Worm (Caenorhabditis elegans): Measurements from ENCODE around the gene ant-1.3.

ant-1.3 gene

ce11 chrIV:9716490-9716889 is 7.4 kb upstream of the ant-1.3 start (continued):
- TF ChIP-seq T20F7.1 (GFP tag; optimal IDR thresholded peaks at IDR 0.05): peak; percentile 37
- TF ChIP-seq hmg-1.1 (GFP tag; IDR thresholded peaks at IDR 0.05): no peak
- no peak for TF ChIP-seq dmd-8 (GFP tag; IDR thresholded peaks at IDR 0.05)
- no peak for TF ChIP-seq ceh-32 (tag; optimal IDR thresholded peaks at IDR 0.05; ENCODE audit: poor library complexity)
- no peak for TF ChIP-seq mes-2 (tag; optimal IDR thresholded peaks at IDR 0.05; ENCODE audit: poor library complexity, severe bottlenecking)
- no peak for TF ChIP-seq aha-1 (tag)
- no peak for TF ChIP-seq lim-7 (GFP tag; IDR thresholded peaks at IDR 0.05)
- no peak for TF ChIP-seq hlh-11 (tag; optimal IDR thresholded peaks at IDR 0.05)
- TF ChIP-seq ctbp-1 (GFP tag; IDR thresholded peaks at IDR 0.05): no peak
- no peak for TF ChIP-seq attf-4 (tag; optimal IDR thresholded peaks at IDR 0.05)

ce11 chrIV:9714264-9714663 is 5.2 kb upstream of the ant-1.3 start:
- TF ChIP-seq unc-62 (GFP tag; optimal IDR thresholded peaks at IDR 0.05 in 1 of 2) (peak in 1 of 2 experiments; percentile 94), unc-62 (tag; optimal IDR thresholded peaks at IDR 0.05) (no peak), sdz-12 (GFP tag; optimal IDR thresholded peaks at IDR 0.05) (no peak), lin-1 (GFP tag; IDR thresholded peaks at IDR 0.05) (no peak), daf-16 (GFP tag; optimal IDR thresholded peaks at IDR 0.05) (no peak), daf-16 (tag; optimal IDR thresholded peaks at IDR 0.05) (no peak), cey-2 (tag; optimal IDR thresholded peaks at IDR 0.05; ENCODE audit: borderline replicate concordance, insufficient read depth) (no peak)

- TF ChIP-seq cey-2 (tag; optimal IDR thresholded peaks at IDR 0.05; ENCODE audit: borderline replicate concordance, insufficient read depth) (no peak), vab-7 (GFP tag; IDR thresholded peaks at IDR 0.05) (no peak), aha-1 (tag) (peak; percentile 28)
Measured at ce11 chrIV:9712782-9713181, 3.7 kb upstream of the ant-1.3 start, which contains the start of gene K01H12.4. Gene K01H12.4, plus strand, starts transcription at chrIV:9713082.

DNA sequence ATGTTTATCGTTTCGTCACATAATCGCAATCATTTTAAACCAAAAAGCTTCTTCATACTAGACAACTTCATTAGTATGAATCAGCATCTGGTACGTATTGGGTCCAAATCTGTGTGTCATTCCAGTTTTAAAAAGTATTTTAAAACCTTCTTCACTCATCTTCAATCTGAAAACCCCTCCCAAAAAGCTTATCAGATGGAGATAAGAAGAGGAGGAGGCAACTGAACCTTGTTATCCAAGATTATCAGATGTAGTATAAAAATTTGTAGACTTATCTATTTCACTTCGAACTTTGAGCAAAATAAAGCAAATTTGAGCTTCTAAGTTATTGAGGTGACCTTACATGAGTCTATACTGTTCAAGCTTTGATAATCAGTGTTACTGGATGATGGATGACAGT is 782 bp upstream of the ant-1.3 start, which contains the start of gene nhr-38:
Gene nhr-38 (plus strand): TSS at position 301 of the 400 bp plus-strand sequence.
- peak in 1 of 2 experiments; percentile 41 for TF ChIP-seq unc-62 (GFP tag; optimal IDR thresholded peaks at IDR 0.05 in 1 of 2)
- TF ChIP-seq unc-62 (tag; optimal IDR thresholded peaks at IDR 0.05): no peak
- no peak for TF ChIP-seq zip-11 (GFP tag; IDR thresholded peaks at IDR 0.05)

DNA sequence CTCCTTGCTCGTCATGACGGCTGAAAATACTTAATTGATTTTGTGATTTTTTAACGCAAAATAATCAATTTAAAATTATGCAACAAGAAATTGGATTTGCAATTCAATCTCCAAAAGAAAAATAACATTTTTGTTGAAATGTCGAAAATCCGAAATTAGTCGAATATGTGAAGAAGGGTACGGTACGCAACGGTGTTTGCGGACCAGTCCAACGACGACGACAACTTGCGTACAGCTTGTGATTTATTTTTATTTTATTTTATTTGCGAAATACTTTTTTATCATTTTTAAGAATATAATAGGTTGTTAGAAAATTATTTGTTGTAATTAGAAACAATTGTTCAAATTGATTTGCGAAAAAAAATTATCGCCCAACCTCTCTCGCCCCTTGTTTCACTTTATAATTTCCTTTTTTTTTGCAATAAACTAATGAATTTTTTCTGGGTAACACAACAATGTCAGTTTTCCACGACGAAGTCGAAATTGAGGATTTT is 2.4 kb downstream of the ant-1.3 start, which contains the start of the genes dcaf-1 and dph-3:
Gene dcaf-1 (minus strand): TSS at position 20 of the 494 bp plus-strand sequence.
Gene dph-3 (plus strand): TSS at position 444 of the 494 bp plus-strand sequence.
- TF ChIP-seq madf-5 (GFP tag; IDR thresholded peaks at IDR 0.05): no peak
- TF ChIP-seq lin-38 (GFP tag; IDR thresholded peaks at IDR 0.05): peak; percentile 23; the same call in 1 of the 2 replicates
- TF ChIP-seq pha-4 (GFP tag; IDR thresholded peaks at IDR 0.05): no peak
- TF ChIP-seq pha-4 (tag; optimal IDR thresholded peaks at IDR 0.05): no peak
- TF ChIP-seq pqm-1 (tag; optimal IDR thresholded peaks at IDR 0.05): no peak
- no peak for TF ChIP-seq Y75B8A.6 (GFP tag; IDR thresholded peaks at IDR 0.05)
- TF ChIP-seq hlh-30 (tag; optimal IDR thresholded peaks at IDR 0.05; ENCODE audit: insufficient read depth): peak; percentile 82
- peak; percentile 35 for TF ChIP-seq dpl-1 (GFP tag; optimal IDR thresholded peaks at IDR 0.05)
- TF ChIP-seq nhr-28 (tag; optimal IDR thresholded peaks at IDR 0.05): peak; percentile 1
- TF ChIP-seq nhr-42 (GFP tag; IDR thresholded peaks at IDR 0.05): no peak
- no peak for TF ChIP-seq lin-39 (tag; optimal IDR thresholded peaks at IDR 0.05)
- TF ChIP-seq ztf-11 (tag; optimal IDR thresholded peaks at IDR 0.05): no peak
- peak; percentile 80 to 98 for TF ChIP-seq lsy-2 (tag; optimal IDR thresholded peaks at IDR 0.05)

ce11 chrIV:9699062-9699461 is 10.0 kb downstream of the ant-1.3 start:
- TF ChIP-seq nhr-28 (tag; optimal IDR thresholded peaks at IDR 0.05): peak; percentile 28
- no peak for TF ChIP-seq ztf-7 (tag; optimal IDR thresholded peaks at IDR 0.05)
- peak; percentile 73 for TF ChIP-seq dmd-6 (GFP tag; IDR thresholded peaks at IDR 0.05)

Data from whole organism, L4 larva.